Worm (Caenorhabditis elegans) whole organism, young adult: Measurements from ENCODE around the gene Y50D4C.6.

Experiments
- B0019.2 ChIP-seq: fragments of 200-800 bp; sonication (Bioruptor generic); conservative IDR thresholded peaks from 2 replicates; pipeline ENCODE4 v1.3.6; 2022; ENCODE audit warnings: missing genetic modification reagents, missing genetic modification characterization, missing compliant biosample characterization
- B0336.3 ChIP-seq: fragments of 200-800 bp; sonication (Bioruptor generic); IDR thresholded peaks from 2 replicates; pipeline ENCODE4 v1.3.6; 2022; ENCODE audit warnings: missing genetic modification characterization, missing compliant biosample characterization
- C06A6.2 ChIP-seq: fragments of 200-800 bp; sonication (Bioruptor generic); conservative IDR thresholded peaks from 2 replicates; pipeline ENCODE4 v1.3.6; 2022; ENCODE audit warnings: missing genetic modification characterization, missing compliant biosample characterization
- D2030.7 ChIP-seq: fragments of 200-800 bp; sonication (Bioruptor generic); IDR thresholded peaks from 2 replicates; pipeline ENCODE4 v1.3.6; 2022; ENCODE audit warnings: missing genetic modification reagents, missing genetic modification characterization, missing compliant biosample characterization
- F22D6.2 ChIP-seq: sonication (generic microtip); optimal IDR thresholded peaks from 2 replicates; lab custom pipeline; 2016; ENCODE audit warnings: mild to moderate bottlenecking, missing genetic modification characterization, missing compliant biosample characterization
- F37B4.10 ChIP-seq: fragments of 200-800 bp; sonication (Bioruptor generic); IDR thresholded peaks from 2 replicates; pipeline ENCODE4 v1.3.6; 2022; ENCODE audit warnings: missing genetic modification characterization, missing compliant biosample characterization
- F39B2.1 ChIP-seq: fragments of 200-800 bp; sonication (Bioruptor generic); IDR thresholded peaks from 2 replicates; pipeline ENCODE4 v1.3.6; 2022; ENCODE audit warnings: missing genetic modification reagents, missing genetic modification characterization, missing compliant biosample characterization
- F49E8.2 ChIP-seq: sonication (generic microtip); optimal IDR thresholded peaks from 3 replicates; lab custom pipeline; 2017; ENCODE audit warnings: missing genetic modification characterization, mild to moderate bottlenecking, missing compliant biosample characterization, antibody characterized with exemption, moderate library complexity; ENCODE audit not compliant: insufficient read depth
- F57C9.4 ChIP-seq: sonication (generic microtip); optimal IDR thresholded peaks from 2 replicates; lab custom pipeline; 2017; ENCODE audit warnings: mild to moderate bottlenecking, missing genetic modification characterization, missing compliant biosample characterization
- K12H6.12 ChIP-seq: fragments of 200-800 bp; sonication (Bioruptor generic); optimal IDR thresholded peaks from 2 replicates; lab custom pipeline; 2018; ENCODE audit warnings: mild to moderate bottlenecking, missing genetic modification characterization, missing compliant biosample characterization
- Y53G8AR.9 ChIP-seq: fragments of 200-800 bp; sonication (Bioruptor generic); conservative IDR thresholded peaks from 2 replicates; pipeline ENCODE4 v1.3.6; 2022; ENCODE audit warnings: missing genetic modification reagents, missing genetic modification characterization, missing compliant biosample characterization
- ZK185.1 ChIP-seq: sonication (generic microtip); optimal IDR thresholded peaks from 2 replicates; lab custom pipeline; 2016; ENCODE audit warnings: mild to moderate bottlenecking, missing genetic modification characterization, missing compliant biosample characterization; ENCODE audit not compliant: poor library complexity, severe bottlenecking
- aptf-3 ChIP-seq: fragments of 200-800 bp; sonication (Bioruptor generic); IDR thresholded peaks from 2 replicates; pipeline ENCODE4 v1.3.6; 2022; ENCODE audit warnings: missing genetic modification characterization, missing compliant biosample characterization
- atf-7 ChIP-seq: sonication (generic microtip); optimal IDR thresholded peaks from 2 replicates; lab custom pipeline; 2017; ENCODE audit warnings: mild to moderate bottlenecking, missing genetic modification characterization, missing compliant biosample characterization
- attf-5 ChIP-seq: fragments of 200-800 bp; sonication (Bioruptor generic); optimal IDR thresholded peaks from 2 replicates; lab custom pipeline; 2018; ENCODE audit warnings: mild to moderate bottlenecking, missing genetic modification characterization, missing compliant biosample characterization
- cebp-1 ChIP-seq, 2 experiments: fragments of 200-800 bp in 1 of 2; sonication (Bioruptor generic) in 1 of 2; sonication (generic microtip) in 1 of 2; IDR thresholded peaks in 1 of 2; optimal IDR thresholded peaks in 1 of 2; 2 replicates each; pipeline versions ENCODE4 v1.3.6 to Lab custom; 2017 to 2022; ENCODE audit warnings: missing compliant biosample characterization in 2 of 2, missing genetic modification characterization in 2 of 2, mild to moderate bottlenecking in 1 of 2, missing genetic modification reagents in 1 of 2, moderate library complexity in 1 of 2
- ceh-91 ChIP-seq: fragments of 200-800 bp; sonication (Bioruptor generic); IDR thresholded peaks from 2 replicates; pipeline ENCODE4 v1.3.6; 2022; ENCODE audit warnings: missing genetic modification reagents, missing genetic modification characterization, missing compliant biosample characterization
- chd-7 ChIP-seq: sonication (generic microtip); optimal IDR thresholded peaks from 2 replicates; lab custom pipeline; 2016; ENCODE audit warnings: mild to moderate bottlenecking, missing genetic modification characterization, moderate library complexity, missing compliant biosample characterization
- dox-1 ChIP-seq: fragments of 200-800 bp; sonication (Bioruptor generic); IDR thresholded peaks from 2 replicates; pipeline ENCODE4 v1.3.6; 2022; ENCODE audit warnings: missing genetic modification reagents, missing genetic modification characterization, missing compliant biosample characterization
- dpff-1 ChIP-seq: sonication (generic microtip); optimal IDR thresholded peaks from 2 replicates; lab custom pipeline; 2017; ENCODE audit warnings: mild to moderate bottlenecking, missing genetic modification characterization, missing compliant biosample characterization
- dpl-1 ChIP-seq: fragments of 150-350 bp; optimal IDR thresholded peaks from 2 replicates; lab custom pipeline; 2014; ENCODE audit warnings: missing biosample characterization, missing genetic modification reagents, missing genetic modification characterization
- egl-18 ChIP-seq: fragments of 200-800 bp; sonication (Bioruptor generic); IDR thresholded peaks from 2 replicates; pipeline ENCODE4 v1.3.6; 2022; ENCODE audit warnings: missing genetic modification reagents, missing genetic modification characterization, missing compliant biosample characterization
- fkh-3 ChIP-seq: sonication (generic microtip); optimal IDR thresholded peaks from 2 replicates; lab custom pipeline; 2016; ENCODE audit warnings: mild to moderate bottlenecking, missing genetic modification characterization, missing compliant biosample characterization
- lag-1 ChIP-seq: fragments of 200-800 bp; sonication (Bioruptor generic); IDR thresholded peaks from 2 replicates; pipeline ENCODE4 v1.3.6; 2022; ENCODE audit warnings: missing genetic modification reagents, missing genetic modification characterization, missing compliant biosample characterization
- let-526 ChIP-seq: fragments of 200-800 bp; sonication (Bioruptor generic); IDR thresholded peaks from 2 replicates; pipeline ENCODE4 v1.3.6; 2022; ENCODE audit warnings: missing genetic modification reagents, missing genetic modification characterization, missing compliant biosample characterization
- lin-54 ChIP-seq: fragments of 200-800 bp; sonication (Bioruptor generic); optimal IDR thresholded peaks from 2 replicates; lab custom pipeline; 2018; ENCODE audit warnings: mild to moderate bottlenecking, missing genetic modification characterization, missing compliant biosample characterization
- lir-1 ChIP-seq: fragments of 200-800 bp; sonication (Bioruptor generic); conservative IDR thresholded peaks from 2 replicates; pipeline ENCODE4 v1.3.6; 2022; ENCODE audit warnings: missing genetic modification reagents, missing genetic modification characterization, missing compliant biosample characterization
- madf-8 ChIP-seq: fragments of 200-800 bp; sonication (Bioruptor generic); conservative IDR thresholded peaks from 2 replicates; pipeline ENCODE4 v1.3.6; 2022; ENCODE audit warnings: missing genetic modification reagents, missing genetic modification characterization, missing compliant biosample characterization
- mcd-1 ChIP-seq: fragments of 200-800 bp; sonication (Bioruptor generic); IDR thresholded peaks from 2 replicates; pipeline ENCODE4 v1.3.6; 2022; ENCODE audit warnings: missing genetic modification reagents, missing genetic modification characterization, missing compliant biosample characterization
- mes-4 ChIP-seq: sonication (generic microtip); optimal IDR thresholded peaks from 2 replicates; lab custom pipeline; 2016; ENCODE audit warnings: missing genotype, missing genetic modification characterization, missing compliant biosample characterization
- nfyb-1 ChIP-seq: fragments of 200-800 bp; sonication (Bioruptor generic); IDR thresholded peaks from 2 replicates; pipeline ENCODE4 v1.3.6; 2022; ENCODE audit warnings: missing genetic modification reagents, missing genetic modification characterization, missing compliant biosample characterization
- nhr-179 ChIP-seq: sonication (generic microtip); optimal IDR thresholded peaks from 2 replicates; lab custom pipeline; 2016; ENCODE audit warnings: mild to moderate bottlenecking, missing genetic modification characterization, missing compliant biosample characterization
- nhr-27 ChIP-seq: fragments of 200-800 bp; sonication (Bioruptor generic); optimal IDR thresholded peaks from 2 replicates; lab custom pipeline; 2018; ENCODE audit warnings: mild to moderate bottlenecking, missing genetic modification characterization, moderate library complexity, missing compliant biosample characterization
- nhr-80 ChIP-seq: sonication (generic microtip); optimal IDR thresholded peaks from 2 replicates; lab custom pipeline; 2016; ENCODE audit warnings: missing genetic modification characterization, missing compliant biosample characterization
- pbrm-1 ChIP-seq: fragments of 200-800 bp; sonication (Bioruptor generic); IDR thresholded peaks from 2 replicates; pipeline ENCODE4 v1.3.6; 2022; ENCODE audit warnings: missing genetic modification reagents, missing genetic modification characterization, missing compliant biosample characterization
- snpc-1.3 ChIP-seq: sonication (generic microtip); optimal IDR thresholded peaks from 2 replicates; lab custom pipeline; 2017; ENCODE audit warnings: missing genetic modification characterization, mild to moderate bottlenecking, missing compliant biosample characterization, antibody characterized with exemption, moderate library complexity, missing genotype, missing genetic modification reagents; ENCODE audit not compliant: insufficient read depth
- tbp1 ChIP-seq: fragments of 200-800 bp; sonication (Bioruptor generic); optimal IDR thresholded peaks from 2 replicates; lab custom pipeline; 2018; ENCODE audit warnings: mild to moderate bottlenecking, missing genetic modification characterization, missing compliant biosample characterization
- zim-3 ChIP-seq: sonication (generic microtip); optimal IDR thresholded peaks from 2 replicates; lab custom pipeline; 2017; ENCODE audit warnings: mild to moderate bottlenecking, missing genetic modification characterization, moderate library complexity, missing compliant biosample characterization
- ztf-25 ChIP-seq: fragments of 200-800 bp; sonication (Bioruptor generic); IDR thresholded peaks from 2 replicates; pipeline ENCODE4 v1.3.6; 2022; ENCODE audit warnings: missing genetic modification reagents, missing genetic modification characterization, missing compliant biosample characterization
- ztf-28 ChIP-seq: fragments of 200-800 bp; sonication (Bioruptor generic); IDR thresholded peaks from 2 replicates; pipeline ENCODE4 v1.3.6; 2022; ENCODE audit warnings: missing genetic modification reagents, missing genetic modification characterization, missing compliant biosample characterization
- ztf-6 ChIP-seq: fragments of 200-800 bp; sonication (Bioruptor generic); IDR thresholded peaks from 2 replicates; pipeline ENCODE4 v1.3.6; 2022; ENCODE audit warnings: missing genetic modification reagents, missing genetic modification characterization, missing compliant biosample characterization

Y50D4C.6 gene

DNA sequence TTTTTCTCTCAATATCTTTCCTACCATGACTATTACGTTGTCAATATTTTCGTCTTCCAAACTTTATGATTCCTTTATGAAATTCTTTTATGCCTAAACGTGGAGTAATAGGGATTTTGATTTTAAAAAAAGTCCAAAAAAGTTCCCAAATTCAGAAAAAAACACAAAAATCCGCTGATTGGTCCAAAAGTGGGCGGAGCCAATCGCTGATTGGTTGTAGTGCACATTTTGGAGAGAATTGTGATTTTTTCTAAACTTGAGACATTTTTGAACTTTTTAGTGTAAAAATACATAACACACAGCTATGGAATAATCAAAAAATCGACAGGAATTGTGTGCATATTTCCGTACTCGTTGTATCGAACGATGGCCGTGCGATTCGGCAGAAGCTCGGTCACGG, 10.3 kb downstream of the Y50D4C.6 start:
- no peak for TF ChIP-seq egl-18 (GFP tag; lab: Robert Waterston, UW)
- no peak for TF ChIP-seq chd-7
- no peak for TF ChIP-seq B0336.3
- no peak for TF ChIP-seq F22D6.2 (tag; lab: Kevin White, UChicago)
- peak; percentile 48; the same call in 1 of the 2 replicates for TF ChIP-seq nfyb-1 (GFP tag; lab: Robert Waterston, UW)

DNA sequence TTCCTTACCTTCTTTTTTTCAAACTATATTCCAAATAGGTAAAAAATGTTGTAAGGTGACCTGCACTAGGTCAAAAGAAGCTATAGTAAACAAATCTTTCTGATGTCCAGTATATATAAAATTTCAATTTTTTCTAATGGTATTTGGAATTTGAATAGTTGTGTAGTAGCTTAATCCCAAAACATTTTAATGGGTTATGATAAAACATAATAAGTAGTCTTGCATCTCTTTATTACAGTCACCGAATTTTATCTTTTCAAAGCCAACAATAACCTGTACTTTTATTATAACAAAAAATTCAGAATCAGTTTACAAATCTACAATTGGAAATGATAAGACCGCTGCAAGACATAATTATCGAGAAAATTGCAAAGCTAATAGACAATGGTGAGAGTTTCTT, 32.2 kb downstream of the Y50D4C.6 start, which contains the start of gene H24K24.2:
H24K24.2 (plus strand) TSS at position 301 of the 400 bp plus-strand sequence.
- no peak for TF ChIP-seq nhr-179 (tag; lab: Kevin White, UChicago)
- TF ChIP-seq let-526 (GFP tag; lab: Robert Waterston, UW): no peak
- no peak for TF ChIP-seq ztf-28 (GFP tag; lab: Robert Waterston, UW)
- no peak for TF ChIP-seq lir-1 (GFP tag; lab: Robert Waterston, UW)
- no peak for TF ChIP-seq dox-1 (GFP tag; lab: Robert Waterston, UW)
- TF ChIP-seq ztf-6 (GFP tag; lab: Robert Waterston, UW): no peak

DNA sequence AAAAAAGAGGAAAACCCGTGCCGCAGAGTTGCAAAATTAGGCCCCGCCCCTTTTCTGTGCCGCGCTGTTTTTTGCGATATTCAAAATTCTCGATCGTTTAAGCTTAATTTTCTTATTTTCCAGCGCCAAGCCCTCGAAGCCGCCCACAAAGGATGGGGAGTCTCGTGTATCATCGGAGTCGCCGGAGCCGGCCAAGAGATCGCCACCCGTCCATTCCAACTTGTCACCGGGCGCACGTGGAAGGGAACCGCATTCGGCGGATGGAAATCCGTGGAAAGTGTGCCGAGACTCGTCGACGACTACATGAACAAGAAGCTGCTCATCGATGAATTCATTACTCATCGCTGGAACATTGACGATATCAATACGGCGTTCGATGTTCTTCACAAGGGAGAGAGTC, 33.9 kb downstream of the Y50D4C.6 start:
- TF ChIP-seq ztf-25 (GFP tag; lab: Robert Waterston, UW) (no peak), F37B4.10 (GFP tag; lab: Robert Waterston, UW) (peak; percentile 92; the same call in 1 of the 2 replicates), ztf-6 (GFP tag; lab: Robert Waterston, UW) (no peak)

DNA sequence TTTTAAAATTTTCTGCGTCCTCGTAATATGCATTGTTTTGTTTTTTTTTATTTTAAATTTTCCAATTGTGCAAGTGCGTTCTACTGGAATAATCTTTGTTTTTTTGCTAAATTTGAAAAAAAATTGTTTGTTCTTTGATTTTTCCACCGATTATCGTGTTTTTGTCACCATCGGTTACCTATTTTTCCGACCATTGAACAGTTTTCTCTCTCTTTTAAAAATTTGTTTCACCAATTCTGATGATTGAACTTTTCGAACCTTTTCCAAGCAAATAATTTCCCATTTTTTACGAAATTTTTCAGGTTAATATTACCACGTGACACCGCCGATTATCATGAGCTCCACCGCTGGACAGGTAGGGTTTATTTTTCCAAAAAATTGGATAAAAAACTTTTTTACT, 38.2 kb downstream of the Y50D4C.6 start, which contains the start of gene adh-5:
adh-5 (plus strand) TSS at position 301 of the 400 bp plus-strand sequence.
- TF ChIP-seq dpl-1 (no peak), C06A6.2 (GFP tag; lab: Robert Waterston, UW) (no peak), ZK185.1 (no peak), F49E8.2 (tag; lab: Kevin White, UChicago) (no peak), mcd-1 (no peak), tbp1 (GFP tag; lab: Kevin White, UChicago) (no peak), B0019.2 (GFP tag; lab: Robert Waterston, UW) (no peak), F39B2.1 (GFP tag; lab: Robert Waterston, UW) (no peak), K12H6.12 (tag; lab: Kevin White, UChicago) (no peak), aptf-3 (GFP tag; lab: Robert Waterston, UW) (no peak), mes-4 (no peak), egl-18 (GFP tag; lab: Robert Waterston, UW) (no peak), Y53G8AR.9 (no peak), ztf-25 (GFP tag; lab: Robert Waterston, UW) (no peak), lir-1 (GFP tag; lab: Robert Waterston, UW) (no peak), attf-5 (no peak), D2030.7 (no peak), dpff-1 (tag; lab: Kevin White, UChicago) (no peak), nhr-27 (no peak)
- TF ChIP-seq, all 124 proteins: peak for 0

DNA sequence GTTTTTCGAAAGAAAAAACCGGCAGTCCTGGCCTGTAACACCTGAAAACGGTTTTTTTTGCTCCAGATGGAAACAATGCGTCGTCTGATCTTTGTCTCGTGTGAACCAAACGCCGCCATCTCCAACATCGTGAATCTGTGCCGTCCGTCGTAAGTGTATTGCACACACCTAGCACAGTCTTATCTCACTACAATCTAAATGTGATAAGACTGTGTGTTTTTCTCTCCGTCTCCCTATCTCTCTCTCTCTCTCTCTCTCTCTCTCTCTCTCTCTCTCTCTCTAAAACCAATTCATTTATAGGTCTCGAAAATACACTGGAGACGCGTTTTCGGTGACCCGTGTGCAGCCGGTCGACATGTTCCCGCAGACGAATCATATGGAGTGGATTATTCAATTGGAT, 39.1 kb downstream of the Y50D4C.6 start:
- no peak for TF ChIP-seq cebp-1 (GFP tag; IDR thresholded peaks at IDR 0.05; lab: Robert Waterston, UW)
- peak; percentile 26 for TF ChIP-seq cebp-1 (tag; optimal IDR thresholded peaks at IDR 0.05; lab: Kevin White, UChicago)
- TF ChIP-seq zim-3 (tag; lab: Kevin White, UChicago): no peak
- peak; percentile 19 for TF ChIP-seq atf-7
- TF ChIP-seq lag-1 (GFP tag; lab: Robert Waterston, UW): no peak
- peak; percentile 41; the same call in 1 of the 2 replicates for TF ChIP-seq dox-1 (GFP tag; lab: Robert Waterston, UW)
- no peak for TF ChIP-seq snpc-1.3 (tag; lab: Kevin White, UChicago)
- no peak for TF ChIP-seq K12H6.12 (tag; lab: Kevin White, UChicago)
- no peak for TF ChIP-seq madf-8 (GFP tag; lab: Robert Waterston, UW)
- 0 out of 2 replicates have a peak, but pooled peaks have one; percentile 29 for TF ChIP-seq pbrm-1
- TF ChIP-seq lin-54: peak; percentile 5
- peak; percentile 88 for TF ChIP-seq nhr-80 (tag; lab: Kevin White, UChicago)
- no peak for TF ChIP-seq fkh-3 (tag; lab: Kevin White, UChicago)
- no peak for TF ChIP-seq F57C9.4 (tag; lab: Kevin White, UChicago)
- TF ChIP-seq F39B2.1 (GFP tag; lab: Robert Waterston, UW): no peak
- TF ChIP-seq ztf-28 (GFP tag; lab: Robert Waterston, UW): no peak
- no peak for TF ChIP-seq ceh-91
- no peak for TF ChIP-seq nhr-179 (tag; lab: Kevin White, UChicago)
- TF ChIP-seq ztf-6 (GFP tag; lab: Robert Waterston, UW): no peak
- TF ChIP-seq mcd-1: peak; percentile 32; the same call in 1 of the 2 replicates
